Worm (Caenorhabditis elegans) whole organism, young adult: ENCODE results near the gene srh-46.

Source experiments
- B0336.3 ChIP-seq: fragments of 200-800 bp; sonication (Bioruptor generic); IDR thresholded peaks from 2 replicates; pipeline ENCODE4 v1.3.6; 2022; ENCODE audit warnings: missing genetic modification characterization, missing compliant biosample characterization
- F10E7.11 ChIP-seq: sonication (generic microtip); optimal IDR thresholded peaks from 2 replicates; lab custom pipeline; 2017; ENCODE audit warnings: mild to moderate bottlenecking, missing genetic modification characterization, moderate library complexity, missing compliant biosample characterization
- F22D6.2 ChIP-seq: sonication (generic microtip); optimal IDR thresholded peaks from 2 replicates; lab custom pipeline; 2016; ENCODE audit warnings: mild to moderate bottlenecking, missing genetic modification characterization, missing compliant biosample characterization
- F37B4.10 ChIP-seq: fragments of 200-800 bp; sonication (Bioruptor generic); IDR thresholded peaks from 2 replicates; pipeline ENCODE4 v1.3.6; 2022; ENCODE audit warnings: missing genetic modification characterization, missing compliant biosample characterization
- F39B2.1 ChIP-seq: fragments of 200-800 bp; sonication (Bioruptor generic); IDR thresholded peaks from 2 replicates; pipeline ENCODE4 v1.3.6; 2022; ENCODE audit warnings: missing genetic modification reagents, missing genetic modification characterization, missing compliant biosample characterization
- F49E8.2 ChIP-seq: sonication (generic microtip); optimal IDR thresholded peaks from 3 replicates; lab custom pipeline; 2017; ENCODE audit warnings: missing genetic modification characterization, mild to moderate bottlenecking, missing compliant biosample characterization, antibody characterized with exemption, moderate library complexity; ENCODE audit not compliant: insufficient read depth
- K11D2.4 ChIP-seq: fragments of 200-800 bp; sonication (Bioruptor generic); IDR thresholded peaks from 2 replicates; pipeline ENCODE4 v1.3.6; 2022; ENCODE audit warnings: missing genetic modification reagents, missing genetic modification characterization, missing compliant biosample characterization
- T07F8.4 ChIP-seq: sonication (generic microtip); optimal IDR thresholded peaks from 2 replicates; lab custom pipeline; 2016; ENCODE audit warnings: mild to moderate bottlenecking, missing genetic modification characterization, moderate library complexity, missing compliant biosample characterization
- Y79H2A.3 ChIP-seq: fragments of 200-800 bp; sonication (Bioruptor generic); conservative IDR thresholded peaks from 2 replicates; pipeline ENCODE4 v1.3.6; 2022; ENCODE audit warnings: missing genetic modification reagents, missing genetic modification characterization, missing compliant biosample characterization
- ZK185.1 ChIP-seq: sonication (generic microtip); optimal IDR thresholded peaks from 2 replicates; lab custom pipeline; 2016; ENCODE audit warnings: mild to moderate bottlenecking, missing genetic modification characterization, missing compliant biosample characterization; ENCODE audit not compliant: poor library complexity, severe bottlenecking
- aptf-2 ChIP-seq: fragments of 200-800 bp; sonication (Bioruptor generic); conservative IDR thresholded peaks from 2 replicates; pipeline ENCODE4 v1.3.6; 2022; ENCODE audit warnings: missing genetic modification reagents, missing genetic modification characterization, missing compliant biosample characterization
- aptf-3 ChIP-seq: fragments of 200-800 bp; sonication (Bioruptor generic); IDR thresholded peaks from 2 replicates; pipeline ENCODE4 v1.3.6; 2022; ENCODE audit warnings: missing genetic modification characterization, missing compliant biosample characterization
- athp-1 ChIP-seq: sonication (generic microtip); optimal IDR thresholded peaks from 2 replicates; lab custom pipeline; 2017; ENCODE audit warnings: mild to moderate bottlenecking, missing genetic modification characterization, missing compliant biosample characterization
- attf-3 ChIP-seq: fragments of 200-800 bp; sonication (Bioruptor generic); conservative IDR thresholded peaks from 2 replicates; pipeline ENCODE4 v1.3.6; 2022; ENCODE audit warnings: missing genetic modification reagents, missing genetic modification characterization, missing compliant biosample characterization
- cebp-1 ChIP-seq, 2 experiments: fragments of 200-800 bp in 1 of 2; sonication (Bioruptor generic) in 1 of 2; sonication (generic microtip) in 1 of 2; IDR thresholded peaks in 1 of 2; optimal IDR thresholded peaks in 1 of 2; 2 replicates each; pipeline versions ENCODE4 v1.3.6 to Lab custom; 2017 to 2022; ENCODE audit warnings: missing compliant biosample characterization in 2 of 2, missing genetic modification characterization in 2 of 2, mild to moderate bottlenecking in 1 of 2, missing genetic modification reagents in 1 of 2, moderate library complexity in 1 of 2
- ceh-58 ChIP-seq: fragments of 200-800 bp; sonication (Bioruptor generic); IDR thresholded peaks from 2 replicates; pipeline ENCODE4 v1.3.6; 2022; ENCODE audit warnings: missing genetic modification characterization, missing compliant biosample characterization
- die-1 ChIP-seq: sonication (generic microtip); optimal IDR thresholded peaks from 2 replicates; lab custom pipeline; 2016; ENCODE audit warnings: missing genotype, mild to moderate bottlenecking, missing genetic modification characterization, missing compliant biosample characterization
- dpff-1 ChIP-seq: sonication (generic microtip); optimal IDR thresholded peaks from 2 replicates; lab custom pipeline; 2017; ENCODE audit warnings: mild to moderate bottlenecking, missing genetic modification characterization, missing compliant biosample characterization
- dpl-1 ChIP-seq: fragments of 150-350 bp; optimal IDR thresholded peaks from 2 replicates; lab custom pipeline; 2014; ENCODE audit warnings: missing biosample characterization, missing genetic modification reagents, missing genetic modification characterization
- egl-44 ChIP-seq: fragments of 200-800 bp; sonication (Bioruptor generic); IDR thresholded peaks from 2 replicates; pipeline ENCODE4 v1.3.6; 2022; ENCODE audit warnings: missing genetic modification reagents, missing genetic modification characterization, missing compliant biosample characterization
- ets-4 ChIP-seq: fragments of 200-800 bp; sonication (Bioruptor generic); optimal IDR thresholded peaks from 2 replicates; lab custom pipeline; 2018; ENCODE audit warnings: mild to moderate bottlenecking, missing genetic modification characterization, missing compliant biosample characterization
- hmg-1.2 ChIP-seq: fragments of 200-800 bp; sonication (Bioruptor generic); IDR thresholded peaks from 2 replicates; pipeline ENCODE4 v1.3.6; 2022; ENCODE audit warnings: missing genetic modification reagents, missing genetic modification characterization, missing compliant biosample characterization
- hsf-1 ChIP-seq: fragments of 200-800 bp; sonication (Bioruptor generic); IDR thresholded peaks from 2 replicates; pipeline ENCODE4 v1.3.6; 2022; ENCODE audit warnings: missing genetic modification reagents, missing genetic modification characterization, missing compliant biosample characterization
- let-526 ChIP-seq: fragments of 200-800 bp; sonication (Bioruptor generic); IDR thresholded peaks from 2 replicates; pipeline ENCODE4 v1.3.6; 2022; ENCODE audit warnings: missing genetic modification reagents, missing genetic modification characterization, missing compliant biosample characterization
- let-607 ChIP-seq, 2 experiments: fragments of 200-800 bp in 1 of 2; sonication (Bioruptor generic) in 1 of 2; sonication (generic microtip) in 1 of 2; optimal IDR thresholded peaks; 2 replicates each; lab custom pipeline; 2016 to 2018; ENCODE audit warnings: mild to moderate bottlenecking in 2 of 2, missing compliant biosample characterization in 2 of 2, missing genetic modification characterization in 2 of 2, moderate library complexity in 2 of 2, missing genotype in 1 of 2
- lin-40 ChIP-seq: sonication (generic microtip); optimal IDR thresholded peaks from 2 replicates; lab custom pipeline; 2016; ENCODE audit warnings: missing genetic modification characterization, mild to moderate bottlenecking, missing compliant biosample characterization, missing genotype, missing genetic modification reagents
- lir-1 ChIP-seq: fragments of 200-800 bp; sonication (Bioruptor generic); conservative IDR thresholded peaks from 2 replicates; pipeline ENCODE4 v1.3.6; 2022; ENCODE audit warnings: missing genetic modification reagents, missing genetic modification characterization, missing compliant biosample characterization
- madf-3 ChIP-seq: fragments of 200-800 bp; sonication (Bioruptor generic); IDR thresholded peaks from 2 replicates; pipeline ENCODE4 v1.3.6; 2022; ENCODE audit warnings: missing genetic modification reagents, missing genetic modification characterization, missing compliant biosample characterization
- madf-6 ChIP-seq: fragments of 200-800 bp; sonication (Bioruptor generic); IDR thresholded peaks from 2 replicates; pipeline ENCODE4 v1.3.6; 2022; ENCODE audit warnings: missing genetic modification reagents, missing genetic modification characterization, missing compliant biosample characterization
- mel-28 ChIP-seq: sonication (generic microtip); optimal IDR thresholded peaks from 2 replicates; lab custom pipeline; 2016; ENCODE audit warnings: borderline replicate concordance, mild to moderate bottlenecking, missing genetic modification characterization, missing compliant biosample characterization
- mes-4 ChIP-seq: sonication (generic microtip); optimal IDR thresholded peaks from 2 replicates; lab custom pipeline; 2016; ENCODE audit warnings: missing genotype, missing genetic modification characterization, missing compliant biosample characterization
- nfya-2 ChIP-seq: fragments of 200-800 bp; sonication (Bioruptor generic); IDR thresholded peaks from 2 replicates; pipeline ENCODE4 v1.3.6; 2022; ENCODE audit warnings: missing genetic modification reagents, missing genetic modification characterization, missing compliant biosample characterization
- nfyb-1 ChIP-seq: fragments of 200-800 bp; sonication (Bioruptor generic); IDR thresholded peaks from 2 replicates; pipeline ENCODE4 v1.3.6; 2022; ENCODE audit warnings: missing genetic modification reagents, missing genetic modification characterization, missing compliant biosample characterization
- nhr-179 ChIP-seq: sonication (generic microtip); optimal IDR thresholded peaks from 2 replicates; lab custom pipeline; 2016; ENCODE audit warnings: mild to moderate bottlenecking, missing genetic modification characterization, missing compliant biosample characterization
- nhr-90 ChIP-seq: sonication (generic microtip); optimal IDR thresholded peaks from 2 replicates; lab custom pipeline; 2016; ENCODE audit warnings: missing genotype, mild to moderate bottlenecking, missing genetic modification characterization, missing compliant biosample characterization
- pbrm-1 ChIP-seq: fragments of 200-800 bp; sonication (Bioruptor generic); IDR thresholded peaks from 2 replicates; pipeline ENCODE4 v1.3.6; 2022; ENCODE audit warnings: missing genetic modification reagents, missing genetic modification characterization, missing compliant biosample characterization
- rcor-1 ChIP-seq: fragments of 200-800 bp; sonication (Bioruptor generic); IDR thresholded peaks from 2 replicates; pipeline ENCODE4 v1.3.6; 2022; ENCODE audit warnings: missing genetic modification reagents, missing genetic modification characterization, missing compliant biosample characterization
- sea-2 ChIP-seq: fragments of 200-800 bp; sonication (Bioruptor generic); IDR thresholded peaks from 2 replicates; pipeline ENCODE4 v1.3.6; 2022; ENCODE audit warnings: missing genetic modification characterization, missing compliant biosample characterization
- snpc-1.1 ChIP-seq: sonication (generic microtip); optimal IDR thresholded peaks from 2 replicates; lab custom pipeline; 2017; ENCODE audit warnings: missing genetic modification characterization, mild to moderate bottlenecking, missing compliant biosample characterization, antibody characterized with exemption, moderate library complexity, missing genotype, missing genetic modification reagents; ENCODE audit not compliant: insufficient read depth
- snpc-4 ChIP-seq, 5 experiments: fragments of 150-350 bp in 1 of 5; sonication (generic microtip) in 4 of 5; optimal IDR thresholded peaks; 2 replicates each; lab custom pipeline; 2014 to 2018; ENCODE audit warnings: missing genetic modification characterization in 5 of 5, missing biosample characterization in 3 of 5, antibody characterized with exemption in 2 of 5, mild to moderate bottlenecking in 2 of 5, missing compliant biosample characterization in 2 of 5, missing genotype in 2 of 5, moderate library complexity in 2 of 5, missing genetic modification reagents in 1 of 5
- somi-1 ChIP-seq: fragments of 200-800 bp; sonication (Bioruptor generic); optimal IDR thresholded peaks from 2 replicates; lab custom pipeline; 2018; ENCODE audit warnings: mild to moderate bottlenecking, missing genetic modification characterization, missing compliant biosample characterization
- sptf-2 ChIP-seq: fragments of 200-800 bp; sonication (Bioruptor generic); optimal IDR thresholded peaks from 2 replicates; lab custom pipeline; 2018; ENCODE audit warnings: mild to moderate bottlenecking, missing genetic modification characterization, missing compliant biosample characterization
- ztf-25 ChIP-seq: fragments of 200-800 bp; sonication (Bioruptor generic); IDR thresholded peaks from 2 replicates; pipeline ENCODE4 v1.3.6; 2022; ENCODE audit warnings: missing genetic modification reagents, missing genetic modification characterization, missing compliant biosample characterization
- ztf-28 ChIP-seq: fragments of 200-800 bp; sonication (Bioruptor generic); IDR thresholded peaks from 2 replicates; pipeline ENCODE4 v1.3.6; 2022; ENCODE audit warnings: missing genetic modification reagents, missing genetic modification characterization, missing compliant biosample characterization
- ztf-3 ChIP-seq: fragments of 200-800 bp; sonication (Bioruptor generic); optimal IDR thresholded peaks from 2 replicates; lab custom pipeline; 2018; ENCODE audit warnings: mild to moderate bottlenecking, missing genetic modification characterization, missing compliant biosample characterization

srh-46 gene

ce11 chrV:11299406-11299805, 3.3 kb downstream of the srh-46 start:
- TF ChIP-seq K11D2.4 (GFP tag; lab: Robert Waterston, UW), result no peak
- no peak for TF ChIP-seq nhr-179
- no peak for TF ChIP-seq F39B2.1 (GFP tag; lab: Robert Waterston, UW)
- TF ChIP-seq F22D6.2 (tag; lab: Kevin White, UChicago), result no peak
- no peak for TF ChIP-seq aptf-2 (GFP tag; lab: Robert Waterston, UW)
- no peak for TF ChIP-seq let-607 (tag; optimal IDR thresholded peaks at IDR 0.05; lab: Kevin White, UChicago)
- no peak for TF ChIP-seq ceh-58 (GFP tag; lab: Robert Waterston, UW)
- no peak for TF ChIP-seq let-526 (GFP tag; lab: Robert Waterston, UW)
- no peak for TF ChIP-seq cebp-1 (GFP tag; IDR thresholded peaks at IDR 0.05; lab: Robert Waterston, UW)
- no peak for TF ChIP-seq cebp-1 (tag; optimal IDR thresholded peaks at IDR 0.05; lab: Kevin White, UChicago)
- TF ChIP-seq B0336.3 (GFP tag; lab: Robert Waterston, UW), result no peak
- TF ChIP-seq snpc-4 (GFP tag; optimal IDR thresholded peaks at IDR 0.05; lab: Kevin White, UChicago), result no peak
- TF ChIP-seq snpc-4 (tag; optimal IDR thresholded peaks at IDR 0.05; lab: Kevin White, UChicago), result no peak
- TF ChIP-seq lin-40 (tag; lab: Kevin White, UChicago), result no peak
- no peak for TF ChIP-seq nfya-2 (GFP tag; lab: Robert Waterston, UW)
- no peak for TF ChIP-seq rcor-1
- TF ChIP-seq ztf-3, result no peak
- no peak for TF ChIP-seq F49E8.2 (tag; lab: Kevin White, UChicago)
- TF ChIP-seq ztf-25 (GFP tag; lab: Robert Waterston, UW), result no peak
- TF ChIP-seq ztf-28 (GFP tag; lab: Robert Waterston, UW), result no peak
- TF ChIP-seq athp-1 (tag; lab: Kevin White, UChicago), result no peak
- no peak for TF ChIP-seq T07F8.4 (tag; lab: Kevin White, UChicago)

ce11 chrV:11298632-11299031, 4.1 kb downstream of the srh-46 start, which contains the start of gene T03F7.5:
Gene T03F7.5 (minus strand): TSS chrV:11298732.
- no peak for TF ChIP-seq mes-4 (tag; lab: Kevin White, UChicago)
- no peak for TF ChIP-seq athp-1 (tag; lab: Kevin White, UChicago)
- no peak for TF ChIP-seq ets-4
- TF ChIP-seq F22D6.2 (tag; lab: Kevin White, UChicago), result no peak
- no peak for TF ChIP-seq ZK185.1 (tag; lab: Kevin White, UChicago)
- TF ChIP-seq hmg-1.2 (GFP tag; lab: Robert Waterston, UW), result no peak
- TF ChIP-seq let-526 (GFP tag; lab: Robert Waterston, UW), result no peak
- no peak for TF ChIP-seq madf-6 (GFP tag; lab: Robert Waterston, UW)
- no peak for TF ChIP-seq attf-3
- no peak for TF ChIP-seq aptf-3 (GFP tag; lab: Robert Waterston, UW)
- no peak for TF ChIP-seq F10E7.11
- TF ChIP-seq sea-2, result no peak
- no peak for TF ChIP-seq nfyb-1 (GFP tag; lab: Robert Waterston, UW)
- no peak for TF ChIP-seq lin-40 (tag; lab: Kevin White, UChicago)
- no peak for TF ChIP-seq snpc-1.1 (tag; lab: Kevin White, UChicago)
- no peak for TF ChIP-seq egl-44
- TF ChIP-seq K11D2.4 (GFP tag; lab: Robert Waterston, UW), result no peak
- no peak for TF ChIP-seq somi-1
- TF ChIP-seq Y79H2A.3 (GFP tag; lab: Robert Waterston, UW), result no peak

- TF ChIP-seq pbrm-1 (GFP tag; lab: Robert Waterston, UW) (no peak), sptf-2 (GFP tag; lab: Kevin White, UChicago) (no peak), attf-3 (no peak), mel-28 (tag; lab: Kevin White, UChicago) (no peak), aptf-2 (GFP tag; lab: Robert Waterston, UW) (no peak), die-1 (tag; lab: Kevin White, UChicago) (no peak), madf-3 (GFP tag; lab: Robert Waterston, UW) (no peak), F37B4.10 (GFP tag; lab: Robert Waterston, UW) (no peak), ztf-3 (no peak), lir-1 (GFP tag; lab: Robert Waterston, UW) (no peak), F10E7.11 (no peak), dpff-1 (tag; lab: Kevin White, UChicago) (no peak), F49E8.2 (tag; lab: Kevin White, UChicago) (no peak), nhr-90 (tag; lab: Kevin White, UChicago) (no peak), hsf-1 (GFP tag; lab: Robert Waterston, UW) (no peak), dpl-1 (no peak)
Observed at ce11 chrV:11294393-11294792, 8.3 kb downstream of the srh-46 start, which contains the start of gene T03F7.6. Gene T03F7.6 (plus strand): TSS chrV:11294693.
